Fruit fly (Drosophila melanogaster) whole organism, embryonic: Measurements from ENCODE around the gene CG5731.

ENCODE experiments used
- CG9727 ChIP-seq: fragments of 200-800 bp; sonication (Bioruptor generic); optimal IDR thresholded peaks from 3 replicates; lab custom pipeline; 2017; ENCODE audit warnings: missing biosample characterization, mild to moderate bottlenecking, missing genetic modification characterization
- ap ChIP-seq: fragments of 200-800 bp; sonication (Bioruptor generic); IDR thresholded peaks from 2 replicates; pipeline ENCODE4 v1.3.6; 2022; ENCODE audit warnings: missing biosample characterization, missing genetic modification characterization
- fd3F ChIP-seq: fragments of 200-800 bp; sonication (Bioruptor generic); optimal IDR thresholded peaks from 2 replicates; lab custom pipeline; 2018; ENCODE audit warnings: missing biosample characterization, mild to moderate bottlenecking, missing genetic modification characterization, moderate library complexity

dm6 chr2L:10203933-10204509, 5.5 kb downstream of the CG5731 start, which contains the start of gene CG34159:
- no peak for TF ChIP-seq fd3F (GFP tag; lab: Kevin White, UChicago)
- TF ChIP-seq CG9727 (GFP tag; lab: Kevin White, UChicago): no peak
- no peak for TF ChIP-seq ap (GFP tag; lab: Robert Waterston, UW)
